Fruit fly (Drosophila melanogaster) whole organism, embryonic: ENCODE data around the gene ppk11.
A peak's percentile ranks its signal among the peaks of the same experiment; 100 is the strongest.

Experiments
- CG10267 ChIP-seq: fragments of 200-800 bp; sonication (Bioruptor generic); optimal IDR thresholded peaks from 2 replicates; lab custom pipeline; 2018; ENCODE audit warnings: missing biosample characterization, mild to moderate bottlenecking, missing genetic modification characterization, moderate library complexity
- CG1233 ChIP-seq: fragments of 200-800 bp; sonication (Bioruptor generic); optimal IDR thresholded peaks from 4 replicates; lab custom pipeline; 2018; ENCODE audit warnings: missing biosample characterization, mild to moderate bottlenecking, missing genetic modification characterization
- CG14014 ChIP-seq: fragments of 200-800 bp; sonication (Bioruptor generic); IDR thresholded peaks from 2 replicates; pipeline ENCODE4 v1.3.6; 2022; ENCODE audit warnings: missing biosample characterization, missing genetic modification characterization
- CG14860 ChIP-seq: fragments of 200-800 bp; sonication (Bioruptor generic); IDR thresholded peaks from 3 replicates; pipeline ENCODE4 v1.3.6; 2022; ENCODE audit warnings: missing biosample characterization, missing genetic modification characterization; ENCODE audit not compliant: partially characterized antibody
- CG14965 ChIP-seq: fragments of 200-800 bp; sonication (Bioruptor generic); optimal IDR thresholded peaks from 2 replicates; lab custom pipeline; 2016; ENCODE audit warnings: missing biosample characterization, missing genetic modification characterization, borderline replicate concordance
- CG15514 ChIP-seq: fragments of 200-800 bp; sonication (Bioruptor generic); optimal IDR thresholded peaks from 3 replicates; lab custom pipeline; 2017; ENCODE audit warnings: missing biosample characterization, missing genetic modification characterization, mild to moderate bottlenecking, moderate library complexity, missing genetic modification reagents
- CG1647 ChIP-seq: fragments of 200-800 bp; sonication (Bioruptor generic); optimal IDR thresholded peaks from 3 replicates; lab custom pipeline; 2016; ENCODE audit warnings: missing biosample characterization, missing genetic modification characterization
- CG16779 ChIP-seq: fragments of 200-800 bp; sonication (Bioruptor generic); IDR thresholded peaks from 2 replicates; pipeline ENCODE4 v1.3.6; 2022; ENCODE audit warnings: missing biosample characterization, missing genetic modification characterization
- CG17385 ChIP-seq: fragments of 200-800 bp; sonication (Bioruptor generic); optimal IDR thresholded peaks from 3 replicates; lab custom pipeline; 2018; ENCODE audit warnings: missing biosample characterization, mild to moderate bottlenecking, missing genetic modification characterization
- CG18619 ChIP-seq: fragments of 200-800 bp; sonication (Bioruptor generic); optimal IDR thresholded peaks from 3 replicates; lab custom pipeline; 2017; ENCODE audit warnings: missing biosample characterization, mild to moderate bottlenecking, missing genetic modification characterization
- CG18764 ChIP-seq: fragments of 200-800 bp; sonication (Bioruptor generic); optimal IDR thresholded peaks from 3 replicates; lab custom pipeline; 2016; ENCODE audit warnings: missing biosample characterization, missing genetic modification characterization
- CG2889 ChIP-seq: fragments of 200-800 bp; sonication (Bioruptor generic); IDR thresholded peaks from 3 replicates; pipeline ENCODE4 v1.3.6; 2022; ENCODE audit warnings: missing biosample characterization, missing genetic modification characterization
- CG33557 ChIP-seq: fragments of 200-800 bp; sonication (Bioruptor generic); optimal IDR thresholded peaks from 2 replicates; lab custom pipeline; 2019; ENCODE audit warnings: missing biosample characterization, mild to moderate bottlenecking, missing genetic modification characterization, moderate library complexity
- CG4820 ChIP-seq: fragments of 200-800 bp; sonication (Bioruptor generic); optimal IDR thresholded peaks from 3 replicates; lab custom pipeline; 2016; ENCODE audit warnings: missing biosample characterization, missing genetic modification characterization
- CG6683 ChIP-seq: fragments of 200-800 bp; sonication (Bioruptor generic); optimal IDR thresholded peaks from 2 replicates; lab custom pipeline; 2017; ENCODE audit warnings: missing biosample characterization, mild to moderate bottlenecking, missing genetic modification characterization, missing genetic modification reagents
- CG7357 ChIP-seq: fragments of 200-800 bp; sonication (Bioruptor generic); IDR thresholded peaks from 3 replicates; pipeline ENCODE4 v1.3.6; 2022; ENCODE audit warnings: missing biosample characterization, missing genetic modification characterization
- CG9932 ChIP-seq: fragments of 200-800 bp; sonication (Bioruptor generic); IDR thresholded peaks from 2 replicates; pipeline ENCODE4 v1.3.6; 2022; ENCODE audit warnings: missing biosample characterization, missing genetic modification characterization
- Drgx ChIP-seq: fragments of 200-800 bp; sonication (Bioruptor generic); IDR thresholded peaks from 2 replicates; pipeline ENCODE4 v1.3.6; 2022; ENCODE audit warnings: missing biosample characterization, missing genetic modification characterization
- Gsc ChIP-seq: fragments of 200-800 bp; sonication (Bioruptor generic); IDR thresholded peaks from 2 replicates; pipeline ENCODE4 v1.3.6; 2022; ENCODE audit warnings: missing biosample characterization, missing genetic modification characterization
- Hr51 ChIP-seq, 2 experiments: fragments of 200-800 bp; sonication (Bioruptor generic); optimal IDR thresholded peaks; 2 replicates in 1 of 2; 3 replicates in 1 of 2; lab custom pipeline; 2016 to 2018; ENCODE audit warnings: missing biosample characterization in 2 of 2, missing genetic modification characterization in 2 of 2, mild to moderate bottlenecking in 1 of 2, moderate library complexity in 1 of 2
- Med ChIP-seq: fragments of 200-800 bp; sonication (Bioruptor generic); peaks from one replicate; lab custom pipeline; 2016; ENCODE audit warnings: missing biosample characterization, missing genetic modification characterization, mild to moderate bottlenecking, inconsistent platforms, moderate library complexity
- NC2β ChIP-seq: fragments of 200-800 bp; sonication (Bioruptor generic); optimal IDR thresholded peaks from 2 replicates; lab custom pipeline; 2016; ENCODE audit warnings: missing biosample characterization, missing genetic modification characterization
- Neu2 ChIP-seq: fragments of 200-800 bp; sonication (Bioruptor generic); optimal IDR thresholded peaks from 3 replicates; lab custom pipeline; 2016; ENCODE audit warnings: missing biosample characterization, missing genetic modification characterization, borderline replicate concordance
- Ptx1 ChIP-seq: fragments of 200-800 bp; sonication (Bioruptor generic); IDR thresholded peaks from 2 replicates; pipeline ENCODE4 v1.3.6; 2022; ENCODE audit warnings: missing biosample characterization, missing genetic modification characterization
- Scr ChIP-seq: fragments of 200-800 bp; sonication (Bioruptor generic); IDR thresholded peaks from 2 replicates; pipeline ENCODE4 v1.3.6; 2022; ENCODE audit warnings: missing biosample characterization, missing genetic modification characterization; ENCODE audit not compliant: partially characterized antibody
- Side ChIP-seq: fragments of 200-800 bp; sonication (Bioruptor generic); optimal IDR thresholded peaks from 2 replicates; lab custom pipeline; 2016; ENCODE audit warnings: missing biosample characterization, missing genetic modification characterization
- Spps ChIP-seq: fragments of 200-800 bp; sonication (Bioruptor generic); optimal IDR thresholded peaks from 2 replicates; lab custom pipeline; 2018; ENCODE audit warnings: missing biosample characterization, mild to moderate bottlenecking, missing genetic modification characterization
- YL-1 ChIP-seq: fragments of 200-800 bp; sonication (Bioruptor generic); optimal IDR thresholded peaks from 3 replicates; lab custom pipeline; 2017; ENCODE audit warnings: missing biosample characterization, mild to moderate bottlenecking, missing genetic modification characterization
- croc ChIP-seq: fragments of 200-800 bp; sonication (Bioruptor generic); conservative IDR thresholded peaks from 3 replicates; pipeline ENCODE4 v1.3.6; 2022; ENCODE audit warnings: missing biosample characterization, missing genetic modification characterization
- crol ChIP-seq: fragments of 200-800 bp; sonication (Bioruptor generic); IDR thresholded peaks from 2 replicates; pipeline ENCODE4 v1.3.6; 2022; ENCODE audit warnings: missing biosample characterization, missing genetic modification characterization
- dysf ChIP-seq: fragments of 200-800 bp; sonication (Bioruptor generic); IDR thresholded peaks from 3 replicates; pipeline ENCODE4 v1.3.6; 2022; ENCODE audit warnings: missing biosample characterization, missing genetic modification characterization
- ftz-f1 ChIP-seq: fragments of 200-800 bp; sonication (Bioruptor generic); optimal IDR thresholded peaks from 2 replicates; lab custom pipeline; 2016; ENCODE audit warnings: missing biosample characterization, missing genetic modification characterization
- gem ChIP-seq: fragments of 200-800 bp; sonication (Bioruptor generic); optimal IDR thresholded peaks from 2 replicates; lab custom pipeline; 2019; ENCODE audit warnings: missing biosample characterization, mild to moderate bottlenecking, missing genetic modification characterization, moderate library complexity
- inv ChIP-seq: fragments of 200-800 bp; sonication (Bioruptor generic); IDR thresholded peaks from 2 replicates; pipeline ENCODE4 v1.3.6; 2022; ENCODE audit warnings: missing biosample characterization, missing genetic modification characterization; ENCODE audit not compliant: partially characterized antibody
- jing ChIP-seq: fragments of 200-800 bp; sonication (Bioruptor generic); optimal IDR thresholded peaks from 2 replicates; lab custom pipeline; 2018; ENCODE audit warnings: missing biosample characterization, mild to moderate bottlenecking, missing genetic modification characterization
- klu ChIP-seq: fragments of 200-800 bp; sonication (Bioruptor generic); IDR thresholded peaks from 2 replicates; pipeline ENCODE4 v1.3.6; 2022; ENCODE audit warnings: missing biosample characterization, missing genetic modification characterization
- kni ChIP-seq: fragments of 200-800 bp; sonication (Bioruptor generic); optimal IDR thresholded peaks from 3 replicates; lab custom pipeline; 2017; ENCODE audit warnings: mild to moderate bottlenecking, missing biosample characterization, missing genetic modification reagents, missing genetic modification characterization
- lbe ChIP-seq: fragments of 200-800 bp; sonication (Bioruptor generic); optimal IDR thresholded peaks from 2 replicates; lab custom pipeline; 2016; ENCODE audit warnings: missing biosample characterization, mild to moderate bottlenecking, missing genetic modification characterization
- lmd ChIP-seq: fragments of 200-800 bp; sonication (Bioruptor generic); IDR thresholded peaks from 2 replicates; pipeline ENCODE4 v1.3.6; 2022; ENCODE audit warnings: missing biosample characterization, missing genetic modification characterization
- mam ChIP-seq: fragments of 200-800 bp; sonication (Bioruptor generic); optimal IDR thresholded peaks from 3 replicates; lab custom pipeline; 2016; ENCODE audit warnings: missing biosample characterization, missing genetic modification characterization
- otp ChIP-seq: fragments of 200-800 bp; sonication (Bioruptor generic); IDR thresholded peaks from 3 replicates; pipeline ENCODE4, ENCODE4 v1.3.6; 2022; ENCODE audit warnings: missing biosample characterization, missing genetic modification characterization
- prd ChIP-seq, 3 experiments: fragments of >200 bp in 2 of 3; fragments of 200-800 bp in 1 of 3; sonication (Bioruptor generic) in 1 of 3; optimal IDR thresholded peaks in 2 of 3; IDR thresholded peaks in 1 of 3; 2 replicates in 2 of 3; 3 replicates in 1 of 3; pipeline versions ENCODE4 v1.3.6 to Lab custom; 2017 to 2022; ENCODE audit warnings: missing biosample characterization in 1 of 3, missing genetic modification characterization in 1 of 3
- pzg ChIP-seq: fragments of 200-800 bp; sonication (Bioruptor generic); optimal IDR thresholded peaks from 3 replicates; lab custom pipeline; 2018; ENCODE audit warnings: missing biosample characterization, mild to moderate bottlenecking, missing genetic modification characterization, moderate library complexity
- rib ChIP-seq: fragments of 200-800 bp; sonication (Bioruptor generic); IDR thresholded peaks from 2 replicates; pipeline ENCODE4 v1.3.6; 2022; ENCODE audit warnings: missing biosample characterization, missing genetic modification characterization
- sim ChIP-seq: fragments of 200-800 bp; sonication (Bioruptor generic); IDR thresholded peaks from 2 replicates; pipeline ENCODE4 v1.3.6; 2022; ENCODE audit warnings: missing biosample characterization, missing genetic modification characterization
- sqz ChIP-seq: fragments of 200-800 bp; sonication (Bioruptor generic); optimal IDR thresholded peaks from 3 replicates; lab custom pipeline; 2018; ENCODE audit warnings: missing biosample characterization, mild to moderate bottlenecking, missing genetic modification characterization
- sug ChIP-seq: fragments of 200-800 bp; optimal IDR thresholded peaks from 2 replicates; lab custom pipeline; 2019; ENCODE audit warnings: missing biosample characterization, mild to moderate bottlenecking, missing genetic modification characterization, moderate library complexity
- trem ChIP-seq: fragments of 200-800 bp; optimal IDR thresholded peaks from 3 replicates; lab custom pipeline; 2019; ENCODE audit warnings: missing biosample characterization, mild to moderate bottlenecking, missing genetic modification characterization, moderate library complexity
- zf30C ChIP-seq: fragments of 200-800 bp; sonication (Bioruptor generic); optimal IDR thresholded peaks from 3 replicates; lab custom pipeline; 2018; ENCODE audit warnings: missing biosample characterization, mild to moderate bottlenecking, missing genetic modification characterization

ppk11 gene

DNA sequence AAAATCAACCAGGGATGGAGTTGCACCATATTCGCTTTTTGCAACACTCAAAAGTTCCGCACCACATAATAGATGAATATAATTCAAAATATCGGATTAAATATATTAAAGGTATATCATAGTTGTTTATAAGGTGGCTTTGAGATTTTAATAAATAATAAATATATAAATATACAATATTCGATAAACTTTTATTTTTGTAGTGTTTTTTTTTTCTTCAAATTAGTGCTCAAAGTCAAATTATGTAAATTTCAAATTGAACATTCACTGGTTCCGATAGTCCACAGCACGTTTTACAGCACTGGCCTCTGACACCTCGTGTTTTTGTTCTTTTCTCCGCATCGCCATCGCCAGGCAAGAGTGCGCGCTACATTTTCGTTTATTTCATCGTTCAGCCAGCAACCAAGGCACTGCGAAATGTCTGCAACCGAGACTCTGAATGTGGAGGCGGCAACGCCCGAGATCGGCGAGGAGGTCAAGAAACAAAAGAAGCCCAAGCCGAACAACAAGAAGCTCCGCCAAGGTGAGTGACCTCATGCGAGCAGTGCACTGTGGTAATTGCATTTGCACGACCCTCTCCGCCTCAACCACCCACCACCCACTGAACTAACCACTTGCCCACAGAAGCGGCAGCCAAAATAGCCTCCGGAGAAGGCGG, 11.5 kb downstream of the ppk11 start, which contains the start of the genes Taf11 and und (continued):
- peak; percentile 61 for TF ChIP-seq Ptx1 (GFP tag; lab: Robert Waterston, UW)
- TF ChIP-seq gem, result no peak
- TF ChIP-seq kni (GFP tag; lab: Kevin White, UChicago), result no peak
- no peak for TF ChIP-seq CG14965 (GFP tag; lab: Kevin White, UChicago)
- TF ChIP-seq NC2β (GFP tag; lab: Kevin White, UChicago), result no peak
- TF ChIP-seq Med (GFP tag; lab: Kevin White, UChicago), result peak; percentile 48
- no peak for TF ChIP-seq mam (GFP tag; lab: Kevin White, UChicago)
- peak; percentile 20; the same call in 1 of the 2 replicates for TF ChIP-seq lmd (GFP tag; lab: Robert Waterston, UW)
- peak; percentile 65; the same call in 1 of the 2 replicates for TF ChIP-seq CG9932
- peak; percentile 7 for TF ChIP-seq CG17385 (GFP tag; lab: Kevin White, UChicago)
- TF ChIP-seq CG2889 (GFP tag; lab: Robert Waterston, UW), result no peak
- peak; percentile 36 for TF ChIP-seq CG4820 (GFP tag; lab: Kevin White, UChicago)
- peak; percentile 94 for TF ChIP-seq CG10267
- no peak for TF ChIP-seq croc (GFP tag; lab: Robert Waterston, UW)
- no peak for TF ChIP-seq Side (GFP tag; lab: Kevin White, UChicago)
- TF ChIP-seq klu (GFP tag; lab: Robert Waterston, UW), result peak; percentile 30; the same call in 1 of the 2 replicates
- TF ChIP-seq pzg (GFP tag; lab: Kevin White, UChicago), result peak; percentile 36
- TF ChIP-seq zf30C (GFP tag; lab: Kevin White, UChicago), result peak; percentile 49
- peak; percentile 18 for TF ChIP-seq CG18619
- TF ChIP-seq CG14014 (GFP tag; lab: Robert Waterston, UW), result no peak
- peak; percentile 77 for TF ChIP-seq inv (GFP tag; lab: Robert Waterston, UW)
- TF ChIP-seq CG16779 (GFP tag; lab: Robert Waterston, UW), result no peak
- TF ChIP-seq CG7357 (GFP tag; lab: Robert Waterston, UW), result no peak
- TF ChIP-seq CG6683 (GFP tag; lab: Kevin White, UChicago), result peak; percentile 18
- no peak for TF ChIP-seq Gsc
- peak; percentile 42; the same call in 1 of the 3 replicates for TF ChIP-seq dysf (GFP tag; lab: Robert Waterston, UW)
- no peak for TF ChIP-seq Hr51 (GFP tag; optimal IDR thresholded peaks at IDR 0.05; lab: Kevin White, UChicago)
- peak; percentile 80 for TF ChIP-seq YL-1 (GFP tag; lab: Kevin White, UChicago)
- TF ChIP-seq sug, result no peak
- peak; percentile 31 for TF ChIP-seq CG18764 (GFP tag; lab: Kevin White, UChicago)
- no peak for TF ChIP-seq crol (GFP tag; lab: Robert Waterston, UW)
- no peak for TF ChIP-seq CG1233
- no peak for TF ChIP-seq lbe (GFP tag; lab: Kevin White, UChicago)
- peak; percentile 7 for TF ChIP-seq CG33557 (GFP tag; lab: Kevin White, UChicago)
- no peak for TF ChIP-seq jing (GFP tag; lab: Kevin White, UChicago)
- TF ChIP-seq sim, result no peak
- no peak for TF ChIP-seq CG1647 (GFP tag; lab: Kevin White, UChicago)
- no peak for TF ChIP-seq Spps
- peak; percentile 83 for TF ChIP-seq Scr (GFP tag; lab: Robert Waterston, UW)
- TF ChIP-seq otp (GFP tag; lab: Robert Waterston, UW), result no peak
- TF ChIP-seq CG14860 (GFP tag; lab: Robert Waterston, UW), result peak; percentile 48; the same call in 1 of the 3 replicates
- TF ChIP-seq ftz-f1 (GFP tag; lab: Kevin White, UChicago), result no peak
- peak; percentile 20 for TF ChIP-seq trem
- TF ChIP-seq prd (optimal IDR thresholded peaks at IDR 0.05; lab: Kevin White, UChicago), result no peak
- peak; percentile 44; the same call in 1 of the 3 replicates for TF ChIP-seq prd (GFP tag; IDR thresholded peaks at IDR 0.05; lab: Robert Waterston, UW)
- TF ChIP-seq sqz (GFP tag; lab: Kevin White, UChicago), result no peak
- TF ChIP-seq rib (GFP tag; lab: Robert Waterston, UW), result no peak
- no peak; the same call in 1 of the 2 replicates for TF ChIP-seq Drgx
- no peak for TF ChIP-seq Neu2 (GFP tag; lab: Kevin White, UChicago)
- peak; percentile 99 for TF ChIP-seq CG15514 (GFP tag; lab: Kevin White, UChicago)
